Fruit fly (Drosophila melanogaster): Measurements from ENCODE around the gene Phlpp.

Phlpp gene

DNA sequence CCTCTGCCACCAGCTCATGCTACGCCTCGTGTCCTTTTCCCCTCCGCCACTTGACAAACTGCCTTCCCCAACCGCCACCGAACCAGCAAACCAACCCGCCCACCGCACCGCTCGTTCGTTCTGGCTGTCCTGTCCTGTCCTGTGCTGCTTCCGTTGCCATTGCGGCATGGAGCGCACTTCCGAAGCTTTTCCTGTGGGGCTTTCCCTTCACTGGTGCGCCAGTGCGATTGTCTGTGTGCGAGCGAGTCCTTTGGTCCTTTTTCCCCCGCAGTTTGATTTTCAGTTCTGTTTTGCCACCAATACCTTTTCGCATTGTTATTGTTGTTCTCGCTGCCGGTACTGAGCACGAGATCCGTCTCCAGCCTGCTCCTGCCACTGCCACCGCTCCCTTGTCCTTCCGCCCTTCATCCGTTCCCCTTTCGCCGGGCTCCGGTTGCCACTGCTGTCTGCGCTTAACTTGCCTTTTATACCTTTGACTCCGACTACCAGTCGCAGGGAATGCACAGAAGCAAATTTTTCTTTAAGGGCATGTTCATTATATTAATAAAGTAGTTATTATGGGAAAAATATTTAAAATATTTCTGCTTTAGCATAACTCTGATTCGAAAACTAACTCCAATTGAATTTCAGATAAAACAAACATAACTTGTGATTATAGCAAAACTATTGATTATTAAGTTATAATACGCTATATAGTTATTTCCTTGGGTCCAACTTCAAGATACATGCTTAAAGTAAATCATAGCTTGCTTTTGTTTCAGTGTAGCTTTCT, 34.8 kb upstream of the Phlpp start (continued):
- TF ChIP-seq pb (GFP tag; optimal IDR thresholded peaks at IDR 0.05) = no peak
- TF ChIP-seq CG6683 (GFP tag; optimal IDR thresholded peaks at IDR 0.05) = peak; percentile 69
- no peak for TF ChIP-seq CG33557 (GFP tag; optimal IDR thresholded peaks at IDR 0.05)
- no peak for TF ChIP-seq aop (GFP tag; IDR thresholded peaks at IDR 0.05)
- TF ChIP-seq bigmax (GFP tag; optimal IDR thresholded peaks at IDR 0.05) = no peak
- TF ChIP-seq CG4820 (GFP tag; optimal IDR thresholded peaks at IDR 0.05) = peak; percentile 32
- no peak for TF ChIP-seq otp (GFP tag; IDR thresholded peaks at IDR 0.05)
- TF ChIP-seq C15 (GFP tag; IDR thresholded peaks at IDR 0.05) = no peak
- peak; percentile 47 for TF ChIP-seq fd3F (GFP tag; optimal IDR thresholded peaks at IDR 0.05)
- no peak for TF ChIP-seq CG7786 (GFP tag; optimal IDR thresholded peaks at IDR 0.05)
- TF ChIP-seq tin (GFP tag; optimal IDR thresholded peaks at IDR 0.05) = peak; percentile 33
- peak; percentile 60 for TF ChIP-seq Blimp-1 (GFP tag; optimal IDR thresholded peaks at IDR 0.05)
- peak; percentile 60; the same call in 1 of the 3 replicates for TF ChIP-seq so (GFP tag; IDR thresholded peaks at IDR 0.05)
- no peak for TF ChIP-seq tup (GFP tag; optimal IDR thresholded peaks at IDR 0.05)
- TF ChIP-seq CG15073 (GFP tag; optimal IDR thresholded peaks at IDR 0.05) = no peak
- peak; percentile 44; the same call in 2 of the 3 replicates for TF ChIP-seq Aef1 (GFP tag; IDR thresholded peaks at IDR 0.05)
- no peak for TF ChIP-seq CG12236 (GFP tag; optimal IDR thresholded peaks at IDR 0.05)
- TF ChIP-seq phol (tag; optimal IDR thresholded peaks at IDR 0.05) = peak; percentile 75
- TF ChIP-seq Lpt (GFP tag; optimal IDR thresholded peaks at IDR 0.05) = no peak
- TF ChIP-seq Rx (GFP tag; IDR thresholded peaks at IDR 0.05) = no peak
- no peak for TF ChIP-seq gcm2 (GFP tag; optimal IDR thresholded peaks at IDR 0.05)
- TF ChIP-seq D19A (tag; optimal IDR thresholded peaks at IDR 0.05) = peak; percentile 83
- TF ChIP-seq CG4707 (GFP tag; optimal IDR thresholded peaks at IDR 0.05) = peak; percentile 8
- no peak for TF ChIP-seq Atf3 (GFP tag; optimal IDR thresholded peaks at IDR 0.05)
- TF ChIP-seq NC2β (GFP tag; optimal IDR thresholded peaks at IDR 0.05) = no peak
- no peak for TF ChIP-seq Neu2 (GFP tag; optimal IDR thresholded peaks at IDR 0.05; ENCODE audit: borderline replicate concordance)
- TF ChIP-seq HLH4C (GFP tag; IDR thresholded peaks at IDR 0.05; ENCODE audit: partially characterized antibody) = no peak
- peak; percentile 40 for TF ChIP-seq tio (GFP tag; optimal IDR thresholded peaks at IDR 0.05)
- peak; percentile 72; the same call in 2 of the 3 replicates for TF ChIP-seq dysf (GFP tag; IDR thresholded peaks at IDR 0.05)
- no peak for TF ChIP-seq p53 (GFP tag; optimal IDR thresholded peaks at IDR 0.05)
- peak; percentile 89 for TF ChIP-seq Ets65A (GFP tag)
- peak; percentile 50; the same call in 1 of the 2 replicates for TF ChIP-seq CG32772 (GFP tag; IDR thresholded peaks at IDR 0.05)
- TF ChIP-seq gfzf (GFP tag; optimal IDR thresholded peaks at IDR 0.05) = no peak
- peak; percentile 38 for TF ChIP-seq psq (GFP tag; optimal IDR thresholded peaks at IDR 0.05)
- TF ChIP-seq Nf-YC (tag; optimal IDR thresholded peaks at IDR 0.05) = peak; percentile 66
- TF ChIP-seq CG11695 (GFP tag; IDR thresholded peaks at IDR 0.05) = peak; percentile 66
- no peak for TF ChIP-seq gro (GFP tag; optimal IDR thresholded peaks at IDR 0.05)
- no peak for TF ChIP-seq CG17912 (GFP tag; optimal IDR thresholded peaks at IDR 0.05)
- TF ChIP-seq repo (GFP tag; optimal IDR thresholded peaks at IDR 0.05) = no peak
- no peak for TF ChIP-seq Tbp (GFP tag; optimal IDR thresholded peaks at IDR 0.05)
- TF ChIP-seq ftz-f1 (GFP tag; optimal IDR thresholded peaks at IDR 0.05) = no peak
- TF ChIP-seq Fer3 (tag; optimal IDR thresholded peaks at IDR 0.05) = peak; percentile 77
- TF ChIP-seq CG8478 (optimal IDR thresholded peaks at IDR 0.05) = no peak
- no peak for TF ChIP-seq ro (GFP tag; IDR thresholded peaks at IDR 0.05)
- peak; percentile 48 for TF ChIP-seq CG15011 (GFP tag; optimal IDR thresholded peaks at IDR 0.05)
- no peak for TF ChIP-seq luna (GFP tag; optimal IDR thresholded peaks at IDR 0.05)
- no peak for TF ChIP-seq CG1832 (GFP tag; optimal IDR thresholded peaks at IDR 0.05)
- TF ChIP-seq twi (tag; optimal IDR thresholded peaks at IDR 0.05) = peak; percentile 24
- no peak for TF ChIP-seq CG2889 (GFP tag; IDR thresholded peaks at IDR 0.05)
- peak; percentile 45 for TF ChIP-seq az2 (GFP tag; optimal IDR thresholded peaks at IDR 0.05)
- TF ChIP-seq Hr39 (optimal IDR thresholded peaks at IDR 0.05) = no peak
- TF ChIP-seq ase (GFP tag; IDR thresholded peaks at IDR 0.05) = no peak

Measured in whole organism, embryonic.